Fruit fly (Drosophila melanogaster) whole organism, embryonic: ENCODE measurements around the gene HERC2.
A peak's percentile ranks its signal among the peaks of the same experiment; 100 is the strongest.

Experiments used
- Adf1 ChIP-seq: fragments of 200-800 bp; sonication (Bioruptor generic); IDR thresholded peaks from 2 replicates; pipeline ENCODE4 v1.3.6; 2022; ENCODE audit warnings: missing biosample characterization, missing genetic modification characterization
- Asciz ChIP-seq: fragments of 200-800 bp; sonication (Bioruptor generic); optimal IDR thresholded peaks from 2 replicates; lab custom pipeline; 2017; ENCODE audit warnings: missing biosample characterization, mild to moderate bottlenecking, missing genetic modification characterization, missing genetic modification reagents
- C15 ChIP-seq: fragments of 200-800 bp; sonication (Bioruptor generic); IDR thresholded peaks from 3 replicates; pipeline ENCODE4 v1.3.6; 2022; ENCODE audit warnings: missing biosample characterization, missing genetic modification characterization
- CG10366 ChIP-seq: fragments of 200-800 bp; sonication (Bioruptor generic); IDR thresholded peaks from 2 replicates; pipeline ENCODE4 v1.3.6; 2022; ENCODE audit warnings: missing biosample characterization, missing genetic modification characterization
- CG11560 ChIP-seq: fragments of 200-800 bp; sonication (Bioruptor generic); IDR thresholded peaks from 3 replicates; pipeline ENCODE4 v1.3.6; 2022; ENCODE audit warnings: missing biosample characterization, missing genetic modification characterization
- CG12071 ChIP-seq: fragments of 200-800 bp; sonication (Bioruptor generic); optimal IDR thresholded peaks from 3 replicates; lab custom pipeline; 2018; ENCODE audit warnings: missing biosample characterization, mild to moderate bottlenecking, missing genetic modification characterization
- CG12744 ChIP-seq: fragments of 200-800 bp; sonication (Bioruptor generic); optimal IDR thresholded peaks from 2 replicates; lab custom pipeline; 2016; ENCODE audit warnings: missing biosample characterization, missing genetic modification characterization
- CG14441 ChIP-seq: fragments of 200-800 bp; sonication (Bioruptor generic); IDR thresholded peaks from 2 replicates; pipeline ENCODE4 v1.3.6; 2022; ENCODE audit warnings: missing biosample characterization, missing genetic modification characterization
- CG15696 ChIP-seq: fragments of 200-800 bp; sonication (Bioruptor generic); optimal IDR thresholded peaks from 2 replicates; lab custom pipeline; 2019; ENCODE audit warnings: missing biosample characterization, mild to moderate bottlenecking, missing genetic modification characterization, moderate library complexity
- CG17802 ChIP-seq: fragments of 200-800 bp; sonication (Bioruptor generic); optimal IDR thresholded peaks from 2 replicates; lab custom pipeline; 2018; ENCODE audit warnings: missing biosample characterization, mild to moderate bottlenecking, missing genetic modification characterization, moderate library complexity
- CG2120 ChIP-seq: fragments of 200-800 bp; sonication (Bioruptor generic); optimal IDR thresholded peaks from 3 replicates; lab custom pipeline; 2016; ENCODE audit warnings: missing biosample characterization, missing genetic modification characterization
- CG2712 ChIP-seq: fragments of 200-800 bp; optimal IDR thresholded peaks from 3 replicates; lab custom pipeline; 2019; ENCODE audit warnings: missing biosample characterization, mild to moderate bottlenecking, missing genetic modification characterization, moderate library complexity
- CG32532 ChIP-seq: fragments of 200-800 bp; sonication (Bioruptor generic); IDR thresholded peaks from 2 replicates; pipeline ENCODE4 v1.3.6; 2022; ENCODE audit warnings: missing biosample characterization, missing genetic modification characterization
- CG3281 ChIP-seq: fragments of 200-800 bp; sonication (Bioruptor generic); optimal IDR thresholded peaks from 3 replicates; lab custom pipeline; 2017; ENCODE audit warnings: missing biosample characterization, mild to moderate bottlenecking, missing genetic modification characterization
- CG7928 ChIP-seq: fragments of 200-800 bp; sonication (Bioruptor generic); optimal IDR thresholded peaks from 2 replicates; lab custom pipeline; 2017; ENCODE audit warnings: missing biosample characterization, mild to moderate bottlenecking, missing genetic modification characterization
- CG8089 ChIP-seq: fragments of 200-800 bp; sonication (Bioruptor generic); optimal IDR thresholded peaks from 3 replicates; lab custom pipeline; 2016; ENCODE audit warnings: missing biosample characterization, missing genetic modification characterization
- CG8281 ChIP-seq: fragments of 200-800 bp; sonication (Bioruptor generic); optimal IDR thresholded peaks from 2 replicates; lab custom pipeline; 2018; ENCODE audit warnings: missing biosample characterization, mild to moderate bottlenecking, missing genetic modification characterization, moderate library complexity
- CG8290 ChIP-seq, 3 experiments: fragments of 200-800 bp; sonication (Bioruptor generic); optimal IDR thresholded peaks; 2 replicates each; lab custom pipeline; 2016 to 2019; ENCODE audit warnings: missing biosample characterization in 3 of 3, missing genetic modification characterization in 3 of 3, mild to moderate bottlenecking in 2 of 3, moderate library complexity in 1 of 3
- CG9817 ChIP-seq: fragments of 200-800 bp; sonication (Bioruptor generic); optimal IDR thresholded peaks from 2 replicates; lab custom pipeline; 2018; ENCODE audit warnings: missing biosample characterization, mild to moderate bottlenecking, missing genetic modification characterization, moderate library complexity
- CG9876 ChIP-seq: fragments of 200-800 bp; sonication (Bioruptor generic); optimal IDR thresholded peaks from 2 replicates; lab custom pipeline; 2016; ENCODE audit warnings: missing biosample characterization, missing genetic modification characterization
- Deaf1 ChIP-seq: fragments of 200-800 bp; optimal IDR thresholded peaks from 3 replicates; lab custom pipeline; 2019; ENCODE audit warnings: missing biosample characterization, mild to moderate bottlenecking, missing genetic modification characterization, moderate library complexity
- Fer3 ChIP-seq: fragments of 200-800 bp; sonication (Bioruptor generic); optimal IDR thresholded peaks from 2 replicates; lab custom pipeline; 2018; ENCODE audit warnings: missing biosample characterization, mild to moderate bottlenecking, missing genetic modification characterization, moderate library complexity
- Hmr ChIP-seq: fragments of 200-800 bp; sonication (Bioruptor generic); optimal IDR thresholded peaks from 3 replicates; lab custom pipeline; 2017; ENCODE audit warnings: mild to moderate bottlenecking, missing biosample characterization, missing genetic modification reagents, missing genetic modification characterization
- Hr39 ChIP-seq: fragments of >200 bp; optimal IDR thresholded peaks from 2 replicates; lab custom pipeline; 2017
- Kr ChIP-seq: fragments of 200-800 bp; sonication (Bioruptor generic); optimal IDR thresholded peaks from 2 replicates; lab custom pipeline; 2017; ENCODE audit warnings: missing biosample characterization, mild to moderate bottlenecking, missing genetic modification characterization
- NC2β ChIP-seq: fragments of 200-800 bp; sonication (Bioruptor generic); optimal IDR thresholded peaks from 2 replicates; lab custom pipeline; 2016; ENCODE audit warnings: missing biosample characterization, missing genetic modification characterization
- NfI ChIP-seq: fragments of 200-800 bp; sonication (Bioruptor generic); optimal IDR thresholded peaks from 3 replicates; lab custom pipeline; 2018; ENCODE audit warnings: missing biosample characterization, mild to moderate bottlenecking, missing genetic modification characterization, moderate library complexity
- Ptx1 ChIP-seq: fragments of 200-800 bp; sonication (Bioruptor generic); IDR thresholded peaks from 2 replicates; pipeline ENCODE4 v1.3.6; 2022; ENCODE audit warnings: missing biosample characterization, missing genetic modification characterization
- Spps ChIP-seq: fragments of 200-800 bp; sonication (Bioruptor generic); optimal IDR thresholded peaks from 2 replicates; lab custom pipeline; 2018; ENCODE audit warnings: missing biosample characterization, mild to moderate bottlenecking, missing genetic modification characterization
- crc ChIP-seq: fragments of 200-800 bp; sonication (Bioruptor generic); optimal IDR thresholded peaks from 2 replicates; lab custom pipeline; 2016; ENCODE audit warnings: missing biosample characterization, missing genetic modification characterization
- crp ChIP-seq, 2 experiments: fragments of 200-800 bp; sonication (Bioruptor generic); optimal IDR thresholded peaks; 2 replicates in 1 of 2; 3 replicates in 1 of 2; lab custom pipeline; 2017; ENCODE audit warnings: missing biosample characterization in 2 of 2, missing genetic modification characterization in 2 of 2, mild to moderate bottlenecking in 1 of 2, moderate library complexity in 1 of 2
- dysf ChIP-seq: fragments of 200-800 bp; sonication (Bioruptor generic); IDR thresholded peaks from 3 replicates; pipeline ENCODE4 v1.3.6; 2022; ENCODE audit warnings: missing biosample characterization, missing genetic modification characterization
- fd64A ChIP-seq: fragments of 200-800 bp; sonication (Bioruptor generic); optimal IDR thresholded peaks from 3 replicates; lab custom pipeline; 2018; ENCODE audit warnings: missing biosample characterization, mild to moderate bottlenecking, missing genetic modification characterization
- gem ChIP-seq: fragments of 200-800 bp; sonication (Bioruptor generic); optimal IDR thresholded peaks from 2 replicates; lab custom pipeline; 2019; ENCODE audit warnings: missing biosample characterization, mild to moderate bottlenecking, missing genetic modification characterization, moderate library complexity
- hkb ChIP-seq, 2 experiments: fragments of 200-800 bp in 1 of 2; fragments of >200 bp in 1 of 2; sonication (Bioruptor generic) in 1 of 2; IDR thresholded peaks in 1 of 2; optimal IDR thresholded peaks in 1 of 2; 2 replicates each; pipeline versions ENCODE4 v1.3.6 to Lab custom; 2017 to 2022; ENCODE audit warnings: missing biosample characterization in 1 of 2, missing genetic modification characterization in 1 of 2
- lbe ChIP-seq: fragments of 200-800 bp; sonication (Bioruptor generic); optimal IDR thresholded peaks from 2 replicates; lab custom pipeline; 2016; ENCODE audit warnings: missing biosample characterization, mild to moderate bottlenecking, missing genetic modification characterization
- lilli ChIP-seq: fragments of 200-800 bp; sonication (Bioruptor generic); optimal IDR thresholded peaks from 3 replicates; lab custom pipeline; 2016; ENCODE audit warnings: missing biosample characterization, missing genetic modification characterization
- mirr ChIP-seq: fragments of 200-800 bp; sonication (Bioruptor generic); optimal IDR thresholded peaks from 3 replicates; lab custom pipeline; 2018; ENCODE audit warnings: missing biosample characterization, mild to moderate bottlenecking, missing genetic modification characterization
- mld ChIP-seq: fragments of 200-800 bp; sonication (Bioruptor generic); IDR thresholded peaks from 3 replicates; pipeline ENCODE4 v1.3.6; 2022; ENCODE audit warnings: missing biosample characterization, missing genetic modification characterization; ENCODE audit not compliant: partially characterized antibody
- otp ChIP-seq: fragments of 200-800 bp; sonication (Bioruptor generic); IDR thresholded peaks from 3 replicates; pipeline ENCODE4, ENCODE4 v1.3.6; 2022; ENCODE audit warnings: missing biosample characterization, missing genetic modification characterization
- pita ChIP-seq: fragments of 200-800 bp; sonication (Bioruptor generic); optimal IDR thresholded peaks from 2 replicates; lab custom pipeline; 2017; ENCODE audit warnings: missing biosample characterization, mild to moderate bottlenecking, missing genetic modification characterization
- prd ChIP-seq, 3 experiments: fragments of >200 bp in 2 of 3; fragments of 200-800 bp in 1 of 3; sonication (Bioruptor generic) in 1 of 3; optimal IDR thresholded peaks in 2 of 3; IDR thresholded peaks in 1 of 3; 2 replicates in 2 of 3; 3 replicates in 1 of 3; pipeline versions ENCODE4 v1.3.6 to Lab custom; 2017 to 2022; ENCODE audit warnings: missing biosample characterization in 1 of 3, missing genetic modification characterization in 1 of 3
- row ChIP-seq: fragments of 200-800 bp; sonication (Bioruptor generic); IDR thresholded peaks from 3 replicates; pipeline ENCODE4 v1.3.6; 2022; ENCODE audit warnings: missing biosample characterization, missing genetic modification characterization
- sim ChIP-seq: fragments of 200-800 bp; sonication (Bioruptor generic); IDR thresholded peaks from 2 replicates; pipeline ENCODE4 v1.3.6; 2022; ENCODE audit warnings: missing biosample characterization, missing genetic modification characterization
- sisA ChIP-seq: fragments of 200-800 bp; sonication (Bioruptor generic); IDR thresholded peaks from 2 replicates; pipeline ENCODE4 v1.3.6; 2022; ENCODE audit warnings: missing biosample characterization, missing genetic modification characterization
- stwl ChIP-seq: fragments of 200-800 bp; sonication (Bioruptor generic); optimal IDR thresholded peaks from 3 replicates; lab custom pipeline; 2018; ENCODE audit warnings: missing biosample characterization, mild to moderate bottlenecking, missing genetic modification characterization, moderate library complexity
- tna ChIP-seq: fragments of 200-800 bp; sonication (Bioruptor generic); IDR thresholded peaks from 2 replicates; pipeline ENCODE4 v1.3.6; 2022; ENCODE audit warnings: missing biosample characterization, missing genetic modification characterization; ENCODE audit not compliant: partially characterized antibody
- usp ChIP-seq: fragments of >200 bp; optimal IDR thresholded peaks from 2 replicates; lab custom pipeline; 2017; ENCODE audit warnings: missing biosample characterization, missing genetic modification characterization
- wek ChIP-seq: fragments of 200-800 bp; sonication (Bioruptor generic); optimal IDR thresholded peaks from 3 replicates; lab custom pipeline; 2018; ENCODE audit warnings: missing biosample characterization, mild to moderate bottlenecking, missing genetic modification characterization, moderate library complexity

The HERC2 gene

dm6 chrX:20447865-20448584, 53.8 kb downstream of the HERC2 start (continued):
- TF ChIP-seq prd (optimal IDR thresholded peaks at IDR 0.05; lab: Kevin White, UChicago) (no peak), prd (GFP tag; IDR thresholded peaks at IDR 0.05; lab: Robert Waterston, UW) (no peak), Hmr (GFP tag; lab: Kevin White, UChicago) (peak; percentile 36), crp (GFP tag; optimal IDR thresholded peaks at IDR 0.05; lab: Kevin White, UChicago) (no peak), gem (peak; percentile 37), C15 (no peak), CG12744 (GFP tag; lab: Kevin White, UChicago) (no peak), CG12071 (no peak), CG32532 (GFP tag; lab: Robert Waterston, UW) (no peak), CG7928 (no peak), CG8281 (tag; lab: Kevin White, UChicago) (no peak), pita (no peak), NfI (peak; percentile 15), otp (GFP tag; lab: Robert Waterston, UW) (no peak), CG9876 (GFP tag; lab: Kevin White, UChicago) (no peak), Kr (GFP tag; lab: Kevin White, UChicago) (no peak), Spps (no peak), CG10366 (no peak), mld (GFP tag; lab: Robert Waterston, UW) (no peak), Fer3 (no peak), Asciz (no peak), sisA (GFP tag; lab: Robert Waterston, UW) (no peak), CG8089 (no peak), CG11560 (no peak), hkb (optimal IDR thresholded peaks at IDR 0.05; lab: Kevin White, UChicago) (no peak), hkb (GFP tag; IDR thresholded peaks at IDR 0.05; lab: Robert Waterston, UW) (no peak), CG2120 (GFP tag; lab: Kevin White, UChicago) (peak; percentile 30), lbe (GFP tag; lab: Kevin White, UChicago) (no peak), mirr (no peak), CG14441 (GFP tag; lab: Robert Waterston, UW) (peak; percentile 16; the same call in 1 of the 2 replicates), usp (GFP tag; lab: Kevin White, UChicago) (no peak), CG3281 (GFP tag; lab: Kevin White, UChicago) (peak; percentile 29), fd64A (no peak), dysf (GFP tag; lab: Robert Waterston, UW) (0 out of 3 replicates have a peak, but pooled peaks have one; percentile 12), row (GFP tag; lab: Robert Waterston, UW) (peak; percentile 26; the same call in 2 of the 3 replicates), Adf1 (GFP tag; lab: Robert Waterston, UW) (peak; percentile 16; the same call in 1 of the 2 replicates), wek (GFP tag; lab: Kevin White, UChicago) (no peak), CG17802 (tag; lab: Kevin White, UChicago) (no peak), crc (GFP tag; lab: Kevin White, UChicago) (no peak), lilli (peak; percentile 16), stwl (tag; lab: Kevin White, UChicago) (no peak), Deaf1 (tag; lab: Kevin White, UChicago) (peak; percentile 51), CG8290 (GFP tag; optimal IDR thresholded peaks at IDR 0.05; lab: Kevin White, UChicago) (no peak), CG8290 (tag; optimal IDR thresholded peaks at IDR 0.05; lab: Kevin White, UChicago) (no peak), CG15696 (no peak), tna (GFP tag; lab: Robert Waterston, UW) (no peak), Ptx1 (no peak), Hr39 (no peak), NC2β (GFP tag; lab: Kevin White, UChicago) (no peak), CG2712 (tag; lab: Kevin White, UChicago) (no peak), sim (GFP tag; lab: Robert Waterston, UW) (no peak), CG9817 (tag; lab: Kevin White, UChicago) (no peak)
